Worm (Caenorhabditis elegans): ENCODE measurements around the gene F43C1.7.

DNA sequence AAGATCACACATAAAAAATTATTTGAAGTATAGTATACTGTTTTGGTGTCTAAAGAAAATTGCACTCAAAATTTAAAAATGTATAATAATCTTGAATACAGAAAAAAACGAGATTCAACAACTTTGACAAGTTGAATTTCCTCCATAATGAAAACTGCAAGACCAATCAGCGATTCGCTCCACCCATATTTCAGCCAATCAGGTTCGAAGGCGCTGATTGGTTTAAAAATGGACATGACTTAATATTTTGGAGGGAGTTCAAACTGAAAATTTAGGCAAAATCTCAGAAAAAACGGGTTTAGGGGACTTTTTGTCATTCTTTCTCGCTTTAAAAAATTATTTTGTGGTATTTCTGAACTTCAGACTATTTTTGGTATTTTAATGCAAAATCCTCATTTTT is 33.3 kb upstream of the F43C1.7 start:
- TF ChIP-seq unc-62 (GFP tag; optimal IDR thresholded peaks at IDR 0.05) (no peak), jun-1 (tag; optimal IDR thresholded peaks at IDR 0.05) (no peak), elt-2 (tag; optimal IDR thresholded peaks at IDR 0.05) (no peak), efl-3 (GFP tag; optimal IDR thresholded peaks at IDR 0.05) (no peak), ceh-82 (tag; optimal IDR thresholded peaks at IDR 0.05) (no peak)
